Worm (Caenorhabditis elegans): ENCODE data around the gene ins-32.

DNA sequence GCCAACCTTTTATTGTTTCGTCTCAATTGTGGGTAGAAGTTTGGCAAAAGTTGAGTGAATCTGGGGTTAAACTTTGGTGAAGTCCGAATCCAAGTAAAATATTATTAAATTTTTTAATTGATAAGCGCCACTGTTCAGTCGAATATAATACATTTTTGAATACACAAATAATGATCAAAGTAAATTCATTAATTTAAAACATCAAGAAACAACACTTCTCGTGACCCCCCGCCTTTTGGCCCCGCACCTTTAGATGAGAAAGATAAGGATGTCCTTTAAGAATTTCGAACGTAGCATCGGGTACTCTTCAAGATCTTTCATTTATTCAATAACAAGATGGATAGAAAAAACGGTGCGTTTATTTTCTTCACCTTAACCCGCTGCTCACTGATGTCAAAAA lies 49.5 kb upstream of the ins-32 start, which contains the start of gene nhr-257:
- TF ChIP-seq him-1 (tag; optimal IDR thresholded peaks at IDR 0.05), result no peak
- no peak for TF ChIP-seq W03F9.2 (tag; optimal IDR thresholded peaks at IDR 0.05)
- TF ChIP-seq dao-5 (tag; optimal IDR thresholded peaks at IDR 0.05), result no peak
